Fruit fly (Drosophila melanogaster): ENCODE data around the gene stol.
"Not testable (repeated sequence)": the region's sequence is repeated elsewhere in the genome, so short reads cannot be mapped to it uniquely, and the experiment has no call there.

DNA sequence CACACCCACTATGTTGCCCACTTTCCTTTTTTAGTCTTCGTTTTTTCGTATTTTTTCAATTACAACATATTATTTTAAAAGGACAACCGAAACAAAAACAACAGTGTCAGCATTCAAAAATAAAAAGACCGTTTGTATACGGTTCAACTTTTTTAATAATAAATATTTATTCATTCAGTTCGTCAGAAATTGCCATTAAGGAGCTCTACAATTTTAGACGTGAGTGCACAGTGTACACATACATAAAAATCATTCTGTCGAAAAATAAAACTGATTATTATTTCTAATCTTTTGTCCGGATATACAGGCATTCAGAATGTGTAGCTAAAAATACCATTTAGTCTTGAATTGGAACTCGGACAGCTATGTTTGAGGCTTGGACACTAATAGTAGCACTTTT, 48.2 kb downstream of the stol start, which contains the start of gene CG18478:
- TF ChIP-seq CG14711 (tag; optimal IDR thresholded peaks at IDR 0.05); cic (GFP tag; optimal IDR thresholded peaks at IDR 0.05): not testable (repeated sequence)

Data from whole organism, adult.